Worm (Caenorhabditis elegans): Measurements from ENCODE around the gene acs-19.

The acs-19 gene

DNA sequence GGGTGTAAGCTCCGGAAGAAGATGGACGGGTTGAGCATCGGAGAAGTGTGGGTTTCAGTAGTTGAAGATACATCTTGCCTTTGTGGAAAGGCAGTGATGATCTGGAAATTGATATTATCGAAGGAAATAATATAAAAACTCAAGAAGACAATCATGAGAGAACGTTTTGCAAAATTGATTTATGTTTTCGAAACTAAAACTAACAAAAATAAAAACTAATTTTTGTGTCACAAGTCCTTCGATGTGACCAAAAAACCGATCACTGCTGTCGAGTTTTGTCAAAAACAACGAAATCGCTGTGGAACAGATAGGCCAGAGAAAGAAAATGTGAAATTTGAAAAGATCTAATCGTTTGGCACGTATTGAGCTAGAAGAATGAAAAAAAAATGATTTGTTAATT is 43.3 kb downstream of the acs-19 start, which contains the start of gene mmcm-1:
TSS of gene mmcm-1 (minus strand) at position 101 of the 400 bp plus-strand sequence.
- TF ChIP-seq lsy-12 (tag; optimal IDR thresholded peaks at IDR 0.05) (no peak), ceh-9 (tag; optimal IDR thresholded peaks at IDR 0.05) (no peak), daf-12 (tag; optimal IDR thresholded peaks at IDR 0.05) (no peak), ceh-82 (tag; optimal IDR thresholded peaks at IDR 0.05) (no peak), ZK546.5 (tag; optimal IDR thresholded peaks at IDR 0.05) (no peak), lin-15B (tag; optimal IDR thresholded peaks at IDR 0.05) (no peak), eor-1 (tag; optimal IDR thresholded peaks at IDR 0.05) (no peak), skn-1 (tag; optimal IDR thresholded peaks at IDR 0.05) (no peak), ama-1 (optimal IDR thresholded peaks at IDR 0.05) (no peak), sea-2 (GFP tag; optimal IDR thresholded peaks at IDR 0.05) (no peak), nhr-237 (tag; optimal IDR thresholded peaks at IDR 0.05) (no peak), nhr-12 (tag; optimal IDR thresholded peaks at IDR 0.05) (no peak), zag-1 (tag; optimal IDR thresholded peaks at IDR 0.05) (no peak), fkh-10 (GFP tag; optimal IDR thresholded peaks at IDR 0.05) (no peak), mdl-1 (tag; optimal IDR thresholded peaks at IDR 0.05) (no peak), elt-1 (tag; optimal IDR thresholded peaks at IDR 0.05) (no peak), unc-62 (GFP tag; optimal IDR thresholded peaks at IDR 0.05) (no peak), egl-27 (tag; optimal IDR thresholded peaks at IDR 0.05) (no peak), ceh-16 (tag; optimal IDR thresholded peaks at IDR 0.05) (no peak), nhr-25 (tag; optimal IDR thresholded peaks at IDR 0.05) (no peak)

DNA sequence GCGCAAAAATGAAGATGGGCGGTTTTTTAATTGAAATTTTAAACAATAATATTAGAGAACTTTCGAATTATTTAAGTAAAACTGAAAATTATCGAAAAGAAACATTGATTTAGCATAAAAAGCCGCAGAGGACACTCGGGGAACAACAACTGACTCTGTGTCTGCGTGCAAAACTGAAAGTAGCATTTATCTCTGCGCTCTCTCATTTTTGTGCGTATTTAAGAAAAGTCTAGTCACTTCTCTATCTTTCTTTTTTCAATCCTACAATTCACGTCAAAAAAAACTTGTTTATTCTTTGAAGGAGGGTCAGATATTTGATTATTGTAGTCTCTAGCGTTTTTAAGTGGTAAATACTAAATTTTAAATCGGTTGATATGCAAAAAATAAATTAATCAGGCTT is 43.9 kb downstream of the acs-19 start:
- TF ChIP-seq lsy-12 (tag; optimal IDR thresholded peaks at IDR 0.05) = no peak
- peak; percentile 41 for TF ChIP-seq hmg-11 (tag; optimal IDR thresholded peaks at IDR 0.05)
- no peak for TF ChIP-seq R02D3.7 (tag; optimal IDR thresholded peaks at IDR 0.05)
- no peak for TF ChIP-seq ceh-82 (tag; optimal IDR thresholded peaks at IDR 0.05)
- TF ChIP-seq zag-1 (tag; optimal IDR thresholded peaks at IDR 0.05) = no peak
- TF ChIP-seq nhr-67 (tag; optimal IDR thresholded peaks at IDR 0.05) = no peak
- TF ChIP-seq ama-1 (optimal IDR thresholded peaks at IDR 0.05) = peak; percentile 17
- TF ChIP-seq nhr-237 (tag; optimal IDR thresholded peaks at IDR 0.05) = no peak
- no peak for TF ChIP-seq elt-1 (tag; optimal IDR thresholded peaks at IDR 0.05)
- no peak for TF ChIP-seq nhr-11 (tag; optimal IDR thresholded peaks at IDR 0.05)
- no peak for TF ChIP-seq mml-1 (tag; optimal IDR thresholded peaks at IDR 0.05)
- TF ChIP-seq unc-62 (GFP tag; optimal IDR thresholded peaks at IDR 0.05) = no peak
- TF ChIP-seq lin-15B (tag; optimal IDR thresholded peaks at IDR 0.05) = no peak
- no peak for TF ChIP-seq aly-2 (tag; optimal IDR thresholded peaks at IDR 0.05)
- TF ChIP-seq elt-2 (tag; optimal IDR thresholded peaks at IDR 0.05) = peak; percentile 20
- no peak for TF ChIP-seq nhr-25 (tag; optimal IDR thresholded peaks at IDR 0.05)
- TF ChIP-seq nhr-12 (tag; optimal IDR thresholded peaks at IDR 0.05) = no peak
- peak; percentile 43 for TF ChIP-seq nfya-1 (tag; optimal IDR thresholded peaks at IDR 0.05; ENCODE audit: insufficient read depth)
- TF ChIP-seq ztf-11 (tag; optimal IDR thresholded peaks at IDR 0.05) = no peak
- TF ChIP-seq egl-5 (tag; optimal IDR thresholded peaks at IDR 0.05) = no peak
- no peak for TF ChIP-seq lin-39 (tag; optimal IDR thresholded peaks at IDR 0.05)
- TF ChIP-seq fkh-10 (GFP tag; optimal IDR thresholded peaks at IDR 0.05) = no peak
- no peak for TF ChIP-seq pqm-1 (tag; optimal IDR thresholded peaks at IDR 0.05)
- peak; percentile 29 for TF ChIP-seq pha-4 (tag; optimal IDR thresholded peaks at IDR 0.05)
- no peak for TF ChIP-seq nhr-28 (tag; optimal IDR thresholded peaks at IDR 0.05)

DNA sequence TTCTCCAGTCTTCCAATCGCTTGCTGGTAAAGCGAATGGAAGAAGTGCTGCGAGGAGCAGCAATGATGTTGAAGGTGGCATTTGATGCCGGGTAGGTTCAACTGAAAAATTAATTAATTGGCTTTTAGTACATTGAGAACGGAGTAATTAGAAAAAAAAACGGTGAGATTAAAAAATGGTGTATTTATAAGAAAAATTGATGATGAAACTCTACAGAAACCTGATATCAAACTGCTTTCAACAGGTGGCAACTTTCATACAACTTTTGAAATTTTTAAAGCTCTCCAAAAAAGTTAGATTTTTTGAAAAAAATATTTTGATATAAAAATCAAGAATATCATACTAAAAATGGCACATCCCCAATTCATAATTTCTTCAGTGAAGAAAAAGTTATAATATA is 49.8 kb downstream of the acs-19 start, which contains the start of gene pat-3:
TSS of gene pat-3 (minus strand) at position 101 of the 400 bp plus-strand sequence.
- no peak for TF ChIP-seq lin-39 (tag; optimal IDR thresholded peaks at IDR 0.05)
- TF ChIP-seq lin-15B (tag; optimal IDR thresholded peaks at IDR 0.05) = no peak

DNA sequence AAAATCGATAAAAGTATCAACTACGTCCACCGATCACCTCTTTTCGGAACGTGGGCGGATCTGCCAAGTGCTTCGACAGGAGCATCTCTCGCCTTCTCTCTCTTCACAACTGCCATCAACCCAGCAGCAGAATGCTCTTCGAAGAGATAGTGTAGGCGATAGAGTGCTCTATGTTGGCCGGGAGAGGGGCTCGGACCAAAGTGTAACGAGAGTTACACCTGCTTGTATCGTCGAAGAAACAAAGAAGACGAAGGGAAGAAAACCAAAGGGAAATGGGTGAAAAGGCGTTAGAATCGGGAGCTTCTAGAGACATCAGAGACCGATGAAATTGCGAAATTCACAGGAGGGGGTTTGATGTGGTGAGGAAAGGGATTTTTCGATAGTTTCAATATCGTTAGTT is 50.5 kb downstream of the acs-19 start:
- peak; percentile 3 for TF ChIP-seq lin-39 (tag; optimal IDR thresholded peaks at IDR 0.05)
- TF ChIP-seq jun-1 (tag; optimal IDR thresholded peaks at IDR 0.05) = no peak

ce11 chrIII:3915705-3916104 is 51.4 kb downstream of the acs-19 start:
- TF ChIP-seq nhr-77 (tag; optimal IDR thresholded peaks at IDR 0.05) (no peak), hmg-11 (tag; optimal IDR thresholded peaks at IDR 0.05) (peak; percentile 20)
